Worm (Caenorhabditis elegans) whole organism, young adult: ENCODE data around the gene fipr-28.
"Not testable (repeated sequence)": the region's sequence is repeated elsewhere in the genome, so short reads cannot be mapped to it uniquely, and the experiment has no call there.

Experiments
- B0336.3 ChIP-seq: fragments of 200-800 bp; sonication (Bioruptor generic); IDR thresholded peaks from 2 replicates; pipeline ENCODE4 v1.3.6; 2022; ENCODE audit warnings: missing genetic modification characterization, missing compliant biosample characterization
- F33H1.4 ChIP-seq: fragments of 200-800 bp; sonication (Bioruptor generic); IDR thresholded peaks from 2 replicates; pipeline ENCODE4 v1.3.6; 2022; ENCODE audit warnings: missing genetic modification reagents, missing genetic modification characterization, missing compliant biosample characterization
- F52B5.7 ChIP-seq: sonication (generic microtip); optimal IDR thresholded peaks from 2 replicates; lab custom pipeline; 2016; ENCODE audit warnings: mild to moderate bottlenecking, missing genetic modification characterization, missing compliant biosample characterization
- K11D2.4 ChIP-seq: fragments of 200-800 bp; sonication (Bioruptor generic); IDR thresholded peaks from 2 replicates; pipeline ENCODE4 v1.3.6; 2022; ENCODE audit warnings: missing genetic modification reagents, missing genetic modification characterization, missing compliant biosample characterization
- K12H6.12 ChIP-seq: fragments of 200-800 bp; sonication (Bioruptor generic); optimal IDR thresholded peaks from 2 replicates; lab custom pipeline; 2018; ENCODE audit warnings: mild to moderate bottlenecking, missing genetic modification characterization, missing compliant biosample characterization
- Y53G8AR.9 ChIP-seq: fragments of 200-800 bp; sonication (Bioruptor generic); conservative IDR thresholded peaks from 2 replicates; pipeline ENCODE4 v1.3.6; 2022; ENCODE audit warnings: missing genetic modification reagents, missing genetic modification characterization, missing compliant biosample characterization
- Y67H2A.10 ChIP-seq: fragments of 200-800 bp; sonication (Bioruptor generic); conservative IDR thresholded peaks from 2 replicates; pipeline ENCODE4 v1.3.6; 2022; ENCODE audit warnings: missing genetic modification reagents, missing genetic modification characterization, missing compliant biosample characterization
- ZK185.1 ChIP-seq: sonication (generic microtip); optimal IDR thresholded peaks from 2 replicates; lab custom pipeline; 2016; ENCODE audit warnings: mild to moderate bottlenecking, missing genetic modification characterization, missing compliant biosample characterization; ENCODE audit not compliant: poor library complexity, severe bottlenecking
- athp-1 ChIP-seq: sonication (generic microtip); optimal IDR thresholded peaks from 2 replicates; lab custom pipeline; 2017; ENCODE audit warnings: mild to moderate bottlenecking, missing genetic modification characterization, missing compliant biosample characterization
- attf-6 ChIP-seq: fragments of 200-800 bp; sonication (Bioruptor generic); IDR thresholded peaks from 2 replicates; pipeline ENCODE4 v1.3.6; 2022; ENCODE audit warnings: missing genetic modification reagents, missing genetic modification characterization, missing compliant biosample characterization
- cebp-1 ChIP-seq, 2 experiments: fragments of 200-800 bp in 1 of 2; sonication (Bioruptor generic) in 1 of 2; sonication (generic microtip) in 1 of 2; IDR thresholded peaks in 1 of 2; optimal IDR thresholded peaks in 1 of 2; 2 replicates each; pipeline versions ENCODE4 v1.3.6 to Lab custom; 2017 to 2022; ENCODE audit warnings: missing compliant biosample characterization in 2 of 2, missing genetic modification characterization in 2 of 2, mild to moderate bottlenecking in 1 of 2, missing genetic modification reagents in 1 of 2, moderate library complexity in 1 of 2
- egrh-3 ChIP-seq: fragments of 200-800 bp; sonication (Bioruptor generic); IDR thresholded peaks from 2 replicates; pipeline ENCODE4 v1.3.6; 2022; ENCODE audit warnings: missing genetic modification reagents, missing genetic modification characterization, missing compliant biosample characterization
- hmg-1.2 ChIP-seq: fragments of 200-800 bp; sonication (Bioruptor generic); IDR thresholded peaks from 2 replicates; pipeline ENCODE4 v1.3.6; 2022; ENCODE audit warnings: missing genetic modification reagents, missing genetic modification characterization, missing compliant biosample characterization
- hsf-1 ChIP-seq: fragments of 200-800 bp; sonication (Bioruptor generic); IDR thresholded peaks from 2 replicates; pipeline ENCODE4 v1.3.6; 2022; ENCODE audit warnings: missing genetic modification reagents, missing genetic modification characterization, missing compliant biosample characterization
- lin-35 ChIP-seq, 3 experiments: fragments of 150-350 bp in 2 of 3; sonication (generic microtip) in 1 of 3; optimal IDR thresholded peaks; 2 replicates each; lab custom pipeline; 2014 to 2018; ENCODE audit warnings: missing biosample characterization in 3 of 3, missing genetic modification characterization in 3 of 3, missing genetic modification reagents in 3 of 3
- madf-10 ChIP-seq: sonication (generic microtip); optimal IDR thresholded peaks from 2 replicates; lab custom pipeline; 2016; ENCODE audit warnings: mild to moderate bottlenecking, missing genetic modification characterization, missing compliant biosample characterization
- madf-6 ChIP-seq: fragments of 200-800 bp; sonication (Bioruptor generic); IDR thresholded peaks from 2 replicates; pipeline ENCODE4 v1.3.6; 2022; ENCODE audit warnings: missing genetic modification reagents, missing genetic modification characterization, missing compliant biosample characterization
- mes-4 ChIP-seq: sonication (generic microtip); optimal IDR thresholded peaks from 2 replicates; lab custom pipeline; 2016; ENCODE audit warnings: missing genotype, missing genetic modification characterization, missing compliant biosample characterization
- nfya-1 ChIP-seq: sonication (generic microtip); optimal IDR thresholded peaks from 2 replicates; lab custom pipeline; 2017; ENCODE audit warnings: antibody characterized with exemption, missing compliant biosample characterization, missing genetic modification characterization, borderline replicate concordance; ENCODE audit not compliant: insufficient read depth
- nhr-120 ChIP-seq: fragments of 200-800 bp; sonication (Bioruptor generic); IDR thresholded peaks from 2 replicates; pipeline ENCODE4 v1.3.6; 2022; ENCODE audit warnings: missing genetic modification characterization, missing compliant biosample characterization
- repo-1 ChIP-seq: sonication (generic microtip); optimal IDR thresholded peaks from 2 replicates; lab custom pipeline; 2017; ENCODE audit warnings: mild to moderate bottlenecking, missing genetic modification characterization, missing compliant biosample characterization
- sdz-38 ChIP-seq: sonication (generic microtip); optimal IDR thresholded peaks from 2 replicates; lab custom pipeline; 2016; ENCODE audit warnings: missing genotype, missing genetic modification characterization, missing compliant biosample characterization
- sea-2 ChIP-seq: fragments of 200-800 bp; sonication (Bioruptor generic); IDR thresholded peaks from 2 replicates; pipeline ENCODE4 v1.3.6; 2022; ENCODE audit warnings: missing genetic modification characterization, missing compliant biosample characterization
- snpc-4 ChIP-seq, 5 experiments: fragments of 150-350 bp in 1 of 5; sonication (generic microtip) in 4 of 5; optimal IDR thresholded peaks; 2 replicates each; lab custom pipeline; 2014 to 2018; ENCODE audit warnings: missing genetic modification characterization in 5 of 5, missing biosample characterization in 3 of 5, antibody characterized with exemption in 2 of 5, mild to moderate bottlenecking in 2 of 5, missing compliant biosample characterization in 2 of 5, missing genotype in 2 of 5, moderate library complexity in 2 of 5, missing genetic modification reagents in 1 of 5
- sptf-2 ChIP-seq: fragments of 200-800 bp; sonication (Bioruptor generic); optimal IDR thresholded peaks from 2 replicates; lab custom pipeline; 2018; ENCODE audit warnings: mild to moderate bottlenecking, missing genetic modification characterization, missing compliant biosample characterization
- tbx-9 ChIP-seq: sonication (generic microtip); optimal IDR thresholded peaks from 2 replicates; lab custom pipeline; 2016; ENCODE audit warnings: borderline replicate concordance, missing genetic modification characterization, inconsistent platforms, missing compliant biosample characterization
- zim-3 ChIP-seq: sonication (generic microtip); optimal IDR thresholded peaks from 2 replicates; lab custom pipeline; 2017; ENCODE audit warnings: mild to moderate bottlenecking, missing genetic modification characterization, moderate library complexity, missing compliant biosample characterization
- ztf-3 ChIP-seq: fragments of 200-800 bp; sonication (Bioruptor generic); optimal IDR thresholded peaks from 2 replicates; lab custom pipeline; 2018; ENCODE audit warnings: mild to moderate bottlenecking, missing genetic modification characterization, missing compliant biosample characterization

Gene fipr-28

DNA sequence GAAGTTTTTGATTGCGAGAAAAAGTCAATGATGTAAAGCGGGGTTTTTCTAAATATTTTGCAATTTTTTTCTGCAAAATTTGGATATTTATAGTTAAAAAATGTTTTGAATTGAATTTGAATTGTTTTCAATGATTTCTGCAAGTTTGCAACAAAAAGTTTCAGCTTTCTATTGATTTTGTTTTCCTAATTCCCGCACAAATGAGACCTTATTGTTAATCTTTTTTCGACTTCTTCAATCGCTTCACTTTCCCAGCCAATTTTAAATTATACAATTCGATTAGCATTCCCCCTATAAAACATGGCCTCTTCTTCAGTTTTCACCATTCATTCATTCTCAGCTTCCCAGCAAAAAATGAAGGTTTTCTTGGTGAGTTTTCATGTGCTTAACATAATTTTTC is 2.8 kb downstream of the fipr-28 start, which contains the start of gene fipr-27:
TSS of gene fipr-27 (plus strand) at position 301 of the 400 bp plus-strand sequence.
- no peak for TF ChIP-seq athp-1
- TF ChIP-seq repo-1 (tag; lab: Kevin White, UChicago) = no peak
- no peak for TF ChIP-seq Y53G8AR.9 (GFP tag; lab: Robert Waterston, UW)
- no peak for TF ChIP-seq madf-10
- no peak for TF ChIP-seq zim-3 (tag; lab: Kevin White, UChicago)
- TF ChIP-seq ztf-3 (GFP tag; lab: Kevin White, UChicago) = no peak
- no peak for TF ChIP-seq nfya-1
- no peak for TF ChIP-seq nhr-120 (GFP tag; lab: Robert Waterston, UW)
- no peak for TF ChIP-seq lin-35 (GFP tag; optimal IDR thresholded peaks at IDR 0.05; lab: Kevin White, UChicago)
- no peak for TF ChIP-seq K11D2.4
- no peak for TF ChIP-seq sea-2 (GFP tag; lab: Robert Waterston, UW)
- TF ChIP-seq sdz-38 (tag; lab: Kevin White, UChicago) = no peak

ce11 chrIV:16643782-16644181 is 16.0 kb downstream of the fipr-28 start:
- no peak for TF ChIP-seq B0336.3 (GFP tag; lab: Robert Waterston, UW)
- TF ChIP-seq cebp-1 (GFP tag; IDR thresholded peaks at IDR 0.05; lab: Robert Waterston, UW) = no peak
- no peak for TF ChIP-seq cebp-1 (tag; optimal IDR thresholded peaks at IDR 0.05; lab: Kevin White, UChicago)
- no peak for TF ChIP-seq hmg-1.2 (GFP tag; lab: Robert Waterston, UW)
- no peak for TF ChIP-seq hsf-1 (GFP tag; lab: Robert Waterston, UW)
- TF ChIP-seq Y67H2A.10 (GFP tag; lab: Robert Waterston, UW) = no peak
- no peak for TF ChIP-seq F52B5.7 (tag; lab: Kevin White, UChicago)
- TF ChIP-seq mes-4 (tag; lab: Kevin White, UChicago) = no peak
- TF ChIP-seq K12H6.12 (tag; lab: Kevin White, UChicago) = no peak
- no peak for TF ChIP-seq ZK185.1
- no peak for TF ChIP-seq Y53G8AR.9 (GFP tag; lab: Robert Waterston, UW)
- TF ChIP-seq sptf-2 = no peak

- no peak for TF ChIP-seq tbx-9 (tag; lab: Kevin White, UChicago)
- no peak for TF ChIP-seq madf-6
- TF ChIP-seq hmg-1.2 (GFP tag; lab: Robert Waterston, UW) = no peak
- peak; percentile 80 for TF ChIP-seq cebp-1 (GFP tag; IDR thresholded peaks at IDR 0.05; lab: Robert Waterston, UW)
- peak; percentile 99 for TF ChIP-seq cebp-1 (tag; optimal IDR thresholded peaks at IDR 0.05; lab: Kevin White, UChicago)
These were observed 17.9 kb downstream of the fipr-28 start for ce11 chrIV:16645492-16646191.

- TF ChIP-seq hmg-1.2 (GFP tag; lab: Robert Waterston, UW) = peak; percentile 17; the same call in 1 of the 2 replicates
- TF ChIP-seq snpc-4 (GFP tag; optimal IDR thresholded peaks at IDR 0.05; lab: Kevin White, UChicago); cebp-1 (GFP tag; IDR thresholded peaks at IDR 0.05; lab: Robert Waterston, UW): not testable (repeated sequence)
- TF ChIP-seq snpc-4 (tag; optimal IDR thresholded peaks at IDR 0.05; lab: Kevin White, UChicago) = peak in 1 of 4 experiments; percentile 80
- TF ChIP-seq cebp-1 (tag; optimal IDR thresholded peaks at IDR 0.05; lab: Kevin White, UChicago) = peak; percentile 10
- TF ChIP-seq attf-6 (GFP tag; lab: Robert Waterston, UW) = peak; percentile 62; the same call in 1 of the 2 replicates
These were observed 18.4 kb downstream of the fipr-28 start, which contains the start of gene Y51H4A.13 for ce11 chrIV:16646192-16646544. Gene Y51H4A.13, minus strand, starts transcription at chrIV:16646373.

DNA sequence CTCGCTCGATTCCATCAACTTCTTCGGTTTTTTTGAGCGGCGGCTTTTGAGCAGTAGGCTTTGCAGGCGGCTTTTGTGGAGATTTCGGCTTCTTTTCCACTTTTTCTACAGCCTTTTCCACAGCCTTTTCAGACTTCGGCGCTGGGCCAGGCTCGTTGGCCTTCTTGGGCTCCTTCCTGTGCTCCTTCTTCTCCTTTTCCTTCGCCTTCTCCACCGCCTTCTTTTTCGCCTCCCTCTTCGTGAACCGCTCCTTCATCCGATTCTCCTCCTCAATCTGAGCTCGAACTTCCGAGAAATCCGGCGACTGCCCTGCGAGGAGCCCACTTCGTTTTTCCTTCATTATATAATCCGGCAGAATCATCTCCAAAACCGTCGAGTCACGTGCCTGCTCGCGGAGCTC is 20.6 kb downstream of the fipr-28 start:
- TF ChIP-seq egrh-3 (peak; percentile 53; the same call in 1 of the 2 replicates), F33H1.4 (GFP tag; lab: Robert Waterston, UW) (0 out of 2 replicates have a peak, but pooled peaks have one; percentile 8)
